Fruit fly (Drosophila melanogaster) whole organism, embryonic: ENCODE measurements around the gene CG7781.

ENCODE experiments used
- ATbp ChIP-seq: fragments of 200-800 bp; sonication (Bioruptor generic); optimal IDR thresholded peaks from 2 replicates; lab custom pipeline; 2017; ENCODE audit warnings: missing biosample characterization, mild to moderate bottlenecking, missing genetic modification characterization, missing genetic modification reagents
- CG11093 ChIP-seq: fragments of 200-800 bp; sonication (Bioruptor generic); IDR thresholded peaks from 3 replicates; pipeline ENCODE4 v1.3.6; 2022; ENCODE audit warnings: missing biosample characterization, missing genetic modification characterization
- CG1233 ChIP-seq: fragments of 200-800 bp; sonication (Bioruptor generic); optimal IDR thresholded peaks from 4 replicates; lab custom pipeline; 2018; ENCODE audit warnings: missing biosample characterization, mild to moderate bottlenecking, missing genetic modification characterization
- CG14441 ChIP-seq: fragments of 200-800 bp; sonication (Bioruptor generic); IDR thresholded peaks from 2 replicates; pipeline ENCODE4 v1.3.6; 2022; ENCODE audit warnings: missing biosample characterization, missing genetic modification characterization
- CG14710 ChIP-seq: fragments of 200-800 bp; sonication (Bioruptor generic); optimal IDR thresholded peaks from 3 replicates; lab custom pipeline; 2019; ENCODE audit warnings: missing biosample characterization, mild to moderate bottlenecking, missing genetic modification characterization, moderate library complexity
- CG17361 ChIP-seq: fragments of 200-800 bp; sonication (Bioruptor generic); IDR thresholded peaks from 3 replicates; pipeline ENCODE4 v1.3.6; 2022; ENCODE audit warnings: missing biosample characterization, missing genetic modification characterization
- CG18262 ChIP-seq: fragments of 200-800 bp; optimal IDR thresholded peaks from 3 replicates; lab custom pipeline; 2019; ENCODE audit warnings: missing biosample characterization, mild to moderate bottlenecking, missing genetic modification characterization, moderate library complexity
- CG18599 ChIP-seq: fragments of 200-800 bp; sonication (Bioruptor generic); optimal IDR thresholded peaks from 3 replicates; lab custom pipeline; 2017; ENCODE audit warnings: missing biosample characterization, missing genetic modification characterization, mild to moderate bottlenecking, moderate library complexity, missing genetic modification reagents
- CG2129 ChIP-seq: fragments of 200-800 bp; sonication (Bioruptor generic); IDR thresholded peaks from 2 replicates; pipeline ENCODE4 v1.3.6; 2022; ENCODE audit warnings: missing biosample characterization, missing genetic modification characterization; ENCODE audit not compliant: partially characterized antibody
- CG2678 ChIP-seq: fragments of 200-800 bp; sonication (Bioruptor generic); optimal IDR thresholded peaks from 3 replicates; lab custom pipeline; 2019; ENCODE audit warnings: missing biosample characterization, mild to moderate bottlenecking, missing genetic modification characterization, moderate library complexity
- CG7987 ChIP-seq: fragments of 200-800 bp; sonication (Bioruptor generic); optimal IDR thresholded peaks from 2 replicates; lab custom pipeline; 2018; ENCODE audit warnings: missing biosample characterization, mild to moderate bottlenecking, missing genetic modification characterization, moderate library complexity
- CG8290 ChIP-seq, 3 experiments: fragments of 200-800 bp; sonication (Bioruptor generic); optimal IDR thresholded peaks; 2 replicates each; lab custom pipeline; 2016 to 2019; ENCODE audit warnings: missing biosample characterization in 3 of 3, missing genetic modification characterization in 3 of 3, mild to moderate bottlenecking in 2 of 3, moderate library complexity in 1 of 3
- CG9215 ChIP-seq: fragments of 200-800 bp; sonication (Bioruptor generic); IDR thresholded peaks from 2 replicates; pipeline ENCODE4 v1.3.6; 2022; ENCODE audit warnings: missing biosample characterization, missing genetic modification characterization
- CG9932 ChIP-seq: fragments of 200-800 bp; sonication (Bioruptor generic); IDR thresholded peaks from 2 replicates; pipeline ENCODE4 v1.3.6; 2022; ENCODE audit warnings: missing biosample characterization, missing genetic modification characterization
- CkIIα-i1 ChIP-seq: fragments of 200-800 bp; sonication (Bioruptor generic); IDR thresholded peaks from 2 replicates; pipeline ENCODE4 v1.3.6; 2022; ENCODE audit warnings: missing biosample characterization, missing genetic modification characterization
- CoRest ChIP-seq: fragments of 200-800 bp; sonication (Bioruptor generic); optimal IDR thresholded peaks from 3 replicates; lab custom pipeline; 2018; ENCODE audit warnings: missing biosample characterization, mild to moderate bottlenecking, missing genetic modification characterization, moderate library complexity
- D ChIP-seq, 2 experiments: fragments of 200-800 bp in 1 of 2; fragments of >200 bp in 1 of 2; sonication (Bioruptor generic) in 1 of 2; optimal IDR thresholded peaks; 2 replicates in 1 of 2; 3 replicates in 1 of 2; lab custom pipeline; 2017; ENCODE audit warnings: mild to moderate bottlenecking in 1 of 2, missing biosample characterization in 1 of 2, missing genetic modification characterization in 1 of 2, missing genetic modification reagents in 1 of 2
- Dll ChIP-seq: fragments of 200-800 bp; sonication (Bioruptor generic); IDR thresholded peaks from 4 replicates; pipeline ENCODE4 v1.3.6; 2022; ENCODE audit warnings: missing biosample characterization, missing genetic modification characterization; ENCODE audit not compliant: partially characterized antibody
- E2f1 ChIP-seq: fragments of 200-800 bp; sonication (Bioruptor generic); IDR thresholded peaks from 2 replicates; pipeline ENCODE4 v1.3.6; 2022; ENCODE audit warnings: missing biosample characterization, missing genetic modification characterization
- Hr3 ChIP-seq: fragments of 200-800 bp; sonication (Bioruptor generic); optimal IDR thresholded peaks from 3 replicates; lab custom pipeline; 2016; ENCODE audit warnings: missing biosample characterization, missing genetic modification characterization
- Jarid2 ChIP-seq: fragments of 200-800 bp; sonication (Bioruptor generic); optimal IDR thresholded peaks from 3 replicates; lab custom pipeline; 2017; ENCODE audit warnings: mild to moderate bottlenecking, missing biosample characterization, missing genetic modification reagents, missing genetic modification characterization
- MESR4 ChIP-seq: fragments of 200-800 bp; sonication (Bioruptor generic); optimal IDR thresholded peaks from 2 replicates; lab custom pipeline; 2018; ENCODE audit warnings: missing biosample characterization, mild to moderate bottlenecking, missing genetic modification characterization, moderate library complexity
- NK7.1 ChIP-seq: fragments of 200-800 bp; sonication (Bioruptor generic); optimal IDR thresholded peaks from 3 replicates; lab custom pipeline; 2016; ENCODE audit warnings: missing biosample characterization, missing genetic modification characterization
- PHDP ChIP-seq: fragments of 200-800 bp; sonication (Bioruptor generic); optimal IDR thresholded peaks from 3 replicates; lab custom pipeline; 2018; ENCODE audit warnings: missing biosample characterization, mild to moderate bottlenecking, missing genetic modification characterization, moderate library complexity
- Stat92E ChIP-seq, 3 experiments: fragments of >200 bp in 2 of 3; fragments of 200-800 bp in 1 of 3; sonication (Bioruptor generic) in 1 of 3; optimal IDR thresholded peaks; 2 replicates each; lab custom pipeline; 2017 to 2019; ENCODE audit warnings: missing biosample characterization in 3 of 3, missing genetic modification characterization in 3 of 3, mild to moderate bottlenecking in 1 of 3, moderate library complexity in 1 of 3
- Tbp ChIP-seq: fragments of >200 bp; optimal IDR thresholded peaks from 2 replicates; lab custom pipeline; 2018; ENCODE audit warnings: missing biosample characterization, missing genetic modification characterization
- Xrp1 ChIP-seq: fragments of 200-800 bp; sonication (Bioruptor generic); IDR thresholded peaks from 2 replicates; pipeline ENCODE4 v1.3.6; 2022; ENCODE audit warnings: missing biosample characterization, missing genetic modification characterization
- bab2 ChIP-seq: fragments of 200-800 bp; sonication (Bioruptor generic); optimal IDR thresholded peaks from 2 replicates; lab custom pipeline; 2016; ENCODE audit warnings: missing biosample characterization, missing genetic modification characterization
- cato ChIP-seq: fragments of 200-800 bp; sonication (Bioruptor generic); optimal IDR thresholded peaks from 2 replicates; lab custom pipeline; 2016; ENCODE audit warnings: missing biosample characterization, missing genetic modification characterization, borderline replicate concordance
- da ChIP-seq: fragments of 200-800 bp; sonication (Bioruptor generic); optimal IDR thresholded peaks from 2 replicates; lab custom pipeline; 2016; ENCODE audit warnings: missing biosample characterization, missing genetic modification characterization
- dmrt11E ChIP-seq: fragments of 200-800 bp; sonication (Bioruptor generic); optimal IDR thresholded peaks from 3 replicates; lab custom pipeline; 2018; ENCODE audit warnings: missing biosample characterization, mild to moderate bottlenecking, missing genetic modification characterization, moderate library complexity
- fd3F ChIP-seq: fragments of 200-800 bp; sonication (Bioruptor generic); optimal IDR thresholded peaks from 2 replicates; lab custom pipeline; 2018; ENCODE audit warnings: missing biosample characterization, mild to moderate bottlenecking, missing genetic modification characterization, moderate library complexity
- gcm ChIP-seq: fragments of 200-800 bp; sonication (Bioruptor generic); optimal IDR thresholded peaks from 2 replicates; lab custom pipeline; 2019; ENCODE audit warnings: missing biosample characterization, mild to moderate bottlenecking, missing genetic modification characterization, moderate library complexity
- ind ChIP-seq: fragments of 200-800 bp; sonication (Bioruptor generic); optimal IDR thresholded peaks from 3 replicates; lab custom pipeline; 2016; ENCODE audit warnings: missing biosample characterization, missing genetic modification characterization
- inv ChIP-seq: fragments of 200-800 bp; sonication (Bioruptor generic); IDR thresholded peaks from 2 replicates; pipeline ENCODE4 v1.3.6; 2022; ENCODE audit warnings: missing biosample characterization, missing genetic modification characterization; ENCODE audit not compliant: partially characterized antibody
- maf-S ChIP-seq: fragments of 200-800 bp; sonication (Bioruptor generic); optimal IDR thresholded peaks from 2 replicates; lab custom pipeline; 2016; ENCODE audit warnings: missing biosample characterization, missing genetic modification characterization
- nerfin-1 ChIP-seq: fragments of 200-800 bp; sonication (Bioruptor generic); optimal IDR thresholded peaks from 3 replicates; lab custom pipeline; 2019; ENCODE audit warnings: missing biosample characterization, mild to moderate bottlenecking, missing genetic modification characterization, moderate library complexity
- odd ChIP-seq: fragments of 200-800 bp; sonication (Bioruptor generic); optimal IDR thresholded peaks from 2 replicates; lab custom pipeline; 2017; ENCODE audit warnings: missing biosample characterization, mild to moderate bottlenecking, missing genetic modification characterization
- pan ChIP-seq, 4 experiments: fragments of >200 bp in 3 of 4; fragments of 200-800 bp in 1 of 4; sonication (Bioruptor generic) in 1 of 4; optimal IDR thresholded peaks in 3 of 4; IDR thresholded peaks in 1 of 4; 2 replicates each; pipeline versions ENCODE4 v1.3.6 to Lab custom; 2017 to 2022; ENCODE audit warnings: missing biosample characterization in 2 of 4, missing genetic modification characterization in 2 of 4, mixed read lengths in 1 of 4
- pho ChIP-seq: fragments of 200-800 bp; sonication (Bioruptor generic); optimal IDR thresholded peaks from 2 replicates; lab custom pipeline; 2016; ENCODE audit warnings: missing biosample characterization, missing genetic modification characterization
- pnt ChIP-seq: fragments of 200-800 bp; sonication (Bioruptor generic); optimal IDR thresholded peaks from 3 replicates; lab custom pipeline; 2016; ENCODE audit warnings: missing biosample characterization, missing genetic modification characterization
- pros ChIP-seq: fragments of 200-800 bp; sonication (Bioruptor generic); optimal IDR thresholded peaks from 3 replicates; lab custom pipeline; 2019; ENCODE audit warnings: missing biosample characterization, mild to moderate bottlenecking, missing genetic modification characterization, moderate library complexity
- sens ChIP-seq: fragments of 200-800 bp; sonication (Bioruptor generic); peaks from one replicate; lab custom pipeline; 2016; ENCODE audit warnings: missing biosample characterization, missing genetic modification characterization
- seq ChIP-seq: fragments of 200-800 bp; sonication (Bioruptor generic); IDR thresholded peaks from 2 replicates; pipeline ENCODE4 v1.3.6; 2022; ENCODE audit warnings: missing biosample characterization, missing genetic modification characterization
- sisA ChIP-seq: fragments of 200-800 bp; sonication (Bioruptor generic); IDR thresholded peaks from 2 replicates; pipeline ENCODE4 v1.3.6; 2022; ENCODE audit warnings: missing biosample characterization, missing genetic modification characterization
- zfh1 ChIP-seq: fragments of 200-800 bp; sonication (Bioruptor generic); IDR thresholded peaks from 3 replicates; pipeline ENCODE4 v1.3.6; 2022; ENCODE audit warnings: missing biosample characterization, missing genetic modification characterization

CG7781 gene

dm6 chr2L:8364006-8364956 lies 39.1 kb upstream of the CG7781 start, which contains the start of the genes RpS13 and CSN8 (continued):
- TF ChIP-seq cato (GFP tag; lab: Kevin White, UChicago) (no peak), pan (optimal IDR thresholded peaks at IDR 0.05; lab: Kevin White, UChicago) (no peak), pan (GFP tag; optimal IDR thresholded peaks at IDR 0.05 in 1 of 2, IDR thresholded peaks at IDR 0.05 in 1 of 2) (no peak), da (GFP tag; lab: Kevin White, UChicago) (no peak), D (optimal IDR thresholded peaks at IDR 0.05; lab: Kevin White, UChicago) (no peak), D (GFP tag; optimal IDR thresholded peaks at IDR 0.05; lab: Kevin White, UChicago) (no peak), CG18262 (tag; lab: Kevin White, UChicago) (peak; percentile 38), Stat92E (GFP tag; optimal IDR thresholded peaks at IDR 0.05; lab: Kevin White, UChicago) (no peak), MESR4 (peak; percentile 97), sisA (GFP tag; lab: Robert Waterston, UW) (no peak), bab2 (GFP tag; lab: Kevin White, UChicago) (no peak), CG1233 (GFP tag; lab: Kevin White, UChicago) (peak; percentile 12), CoRest (peak; percentile 17), CkIIα-i1 (GFP tag; lab: Robert Waterston, UW) (no peak), ATbp (no peak), fd3F (GFP tag; lab: Kevin White, UChicago) (no peak), CG11093 (GFP tag; lab: Robert Waterston, UW) (no peak), CG8290 (GFP tag; optimal IDR thresholded peaks at IDR 0.05; lab: Kevin White, UChicago) (no peak), CG8290 (tag; optimal IDR thresholded peaks at IDR 0.05; lab: Kevin White, UChicago) (peak in 1 of 2 experiments; percentile 36), Dll (GFP tag; lab: Robert Waterston, UW) (peak; percentile 97), inv (GFP tag; lab: Robert Waterston, UW) (peak; percentile 88), CG9215 (GFP tag; lab: Robert Waterston, UW) (no peak), pho (GFP tag; lab: Kevin White, UChicago) (peak; percentile 29), CG17361 (GFP tag; lab: Robert Waterston, UW) (no peak), CG9932 (GFP tag; lab: Robert Waterston, UW) (no peak), CG14441 (GFP tag; lab: Robert Waterston, UW) (no peak), NK7.1 (GFP tag; lab: Kevin White, UChicago) (no peak), Jarid2 (GFP tag; lab: Kevin White, UChicago) (peak; percentile 36), pnt (GFP tag; lab: Kevin White, UChicago) (no peak), CG7987 (GFP tag; lab: Kevin White, UChicago) (no peak), dmrt11E (no peak), CG14710 (tag; lab: Kevin White, UChicago) (peak; percentile 75), odd (GFP tag; lab: Kevin White, UChicago) (no peak), sens (GFP tag; lab: Kevin White, UChicago) (peak; percentile 82), nerfin-1 (tag; lab: Kevin White, UChicago) (peak; percentile 39), E2f1 (GFP tag; lab: Robert Waterston, UW) (no peak), Tbp (GFP tag; lab: Kevin White, UChicago) (no peak), CG2678 (tag; lab: Kevin White, UChicago) (peak; percentile 26), Hr3 (GFP tag; lab: Kevin White, UChicago) (no peak), zfh1 (GFP tag; lab: Robert Waterston, UW) (no peak), maf-S (GFP tag; lab: Kevin White, UChicago) (peak; percentile 22), gcm (GFP tag; lab: Kevin White, UChicago) (peak; percentile 3), ind (GFP tag; lab: Kevin White, UChicago) (no peak), pros (GFP tag; lab: Kevin White, UChicago) (no peak), Xrp1 (GFP tag; lab: Robert Waterston, UW) (no peak), CG18599 (GFP tag; lab: Kevin White, UChicago) (peak; percentile 20), seq (GFP tag; lab: Robert Waterston, UW) (no peak), PHDP (peak; percentile 23), CG2129 (GFP tag; lab: Robert Waterston, UW) (peak; percentile 91)
